Fruit fly (Drosophila melanogaster) whole organism, pupa: ENCODE measurements around the gene CG34177.

Experiments used
- CG12605 ChIP-seq: fragments of 200-800 bp; sonication (Bioruptor generic); IDR thresholded peaks from 2 replicates; pipeline ENCODE4 v1.3.6; 2022; ENCODE audit warnings: missing biosample characterization, missing genetic modification characterization
- CG17806 ChIP-seq: fragments of 200-800 bp; sonication (Bioruptor generic); optimal IDR thresholded peaks from 2 replicates; lab custom pipeline; 2018; ENCODE audit warnings: missing biosample characterization, mild to moderate bottlenecking, missing genetic modification characterization, moderate library complexity
- CG34367 ChIP-seq: fragments of 200-800 bp; sonication (Bioruptor generic); optimal IDR thresholded peaks from 2 replicates; lab custom pipeline; 2018; ENCODE audit warnings: missing biosample characterization, mild to moderate bottlenecking, missing genetic modification characterization
- CG4496 ChIP-seq: fragments of 200-800 bp; sonication (Bioruptor generic); IDR thresholded peaks from 3 replicates; pipeline ENCODE4 v1.3.6; 2022; ENCODE audit warnings: missing biosample characterization, missing genetic modification characterization
- CG8301 ChIP-seq: fragments of 200-800 bp; sonication (Bioruptor generic); optimal IDR thresholded peaks from 2 replicates; lab custom pipeline; 2018; ENCODE audit warnings: missing biosample characterization, mild to moderate bottlenecking, missing genetic modification characterization
- EcR ChIP-seq: fragments of 200-800 bp; sonication (Bioruptor generic); optimal IDR thresholded peaks from 3 replicates; lab custom pipeline; 2019; ENCODE audit warnings: missing biosample characterization, missing genetic modification characterization, mild to moderate bottlenecking, moderate library complexity, missing genetic modification reagents
- Snoo ChIP-seq: fragments of 200-800 bp; sonication (Bioruptor generic); optimal IDR thresholded peaks from 3 replicates; lab custom pipeline; 2017; ENCODE audit warnings: missing biosample characterization, mild to moderate bottlenecking, missing genetic modification characterization, inconsistent platforms

- TF ChIP-seq CG8301 (tag; lab: Kevin White, UChicago) = no peak
- TF ChIP-seq Snoo (tag; lab: Kevin White, UChicago) = no peak
- TF ChIP-seq CG4496 (GFP tag; lab: Robert Waterston, UW) = no peak
- TF ChIP-seq CG12605 (GFP tag; lab: Robert Waterston, UW) = no peak
- no peak for TF ChIP-seq CG34367 (tag; lab: Kevin White, UChicago)
- no peak for TF ChIP-seq CG17806 (tag; lab: Kevin White, UChicago)
- TF ChIP-seq EcR (GFP tag; lab: Kevin White, UChicago) = no peak
These were observed 45.7 kb upstream of the CG34177 start, which contains the start of gene Tps1 for dm6 chr2L:4388027-4388426.
